Worm (Caenorhabditis elegans) whole organism, mixed stage, embryonic: ENCODE results near the gene ttr-57.

ENCODE experiments used
- M03D4.4 ChIP-seq: sonication (generic microtip); optimal IDR thresholded peaks from 2 replicates; lab custom pipeline; 2017; ENCODE audit warnings: mild to moderate bottlenecking, missing genetic modification characterization, missing compliant biosample characterization
- bed-3 ChIP-seq: fragments of 200-800 bp; sonication (Bioruptor generic); optimal IDR thresholded peaks from 3 replicates; lab custom pipeline; 2018; ENCODE audit warnings: mild to moderate bottlenecking, missing genetic modification characterization, moderate library complexity, missing compliant biosample characterization
- blmp-1 ChIP-seq: fragments of 150-350 bp; optimal IDR thresholded peaks from 2 replicates; lab custom pipeline; 2014; ENCODE audit warnings: missing biosample characterization, missing genetic modification characterization
- ceh-39 ChIP-seq: fragments of 150-350 bp; optimal IDR thresholded peaks from 2 replicates; lab custom pipeline; 2014; ENCODE audit warnings: missing biosample characterization, missing genetic modification characterization
- ceh-43 ChIP-seq: fragments of 200-800 bp; sonication (Bioruptor generic); optimal IDR thresholded peaks from 2 replicates; lab custom pipeline; 2018; ENCODE audit warnings: mild to moderate bottlenecking, missing genetic modification characterization, moderate library complexity, missing compliant biosample characterization
- ceh-83 ChIP-seq: fragments of 200-800 bp; sonication (Bioruptor generic); optimal IDR thresholded peaks from 2 replicates; lab custom pipeline; 2018; ENCODE audit warnings: mild to moderate bottlenecking, missing genetic modification characterization, missing compliant biosample characterization
- ces-1 ChIP-seq: fragments of 150-350 bp; optimal IDR thresholded peaks from 2 replicates; lab custom pipeline; 2014; ENCODE audit warnings: missing biosample characterization, missing genetic modification reagents, missing genetic modification characterization
- cnd-1 ChIP-seq: fragments of 200-800 bp; sonication (Bioruptor generic); optimal IDR thresholded peaks from 2 replicates; lab custom pipeline; 2018; ENCODE audit warnings: mild to moderate bottlenecking, missing genetic modification characterization, missing compliant biosample characterization
- drap-1 ChIP-seq: fragments of 200-800 bp; sonication (Bioruptor generic); optimal IDR thresholded peaks from 3 replicates; lab custom pipeline; 2018; ENCODE audit warnings: mild to moderate bottlenecking, missing genetic modification characterization, missing compliant biosample characterization
- elt-1 ChIP-seq: sonication (generic microtip); optimal IDR thresholded peaks from 2 replicates; lab custom pipeline; 2017; ENCODE audit warnings: missing genetic modification characterization, mild to moderate bottlenecking, missing compliant biosample characterization, antibody characterized with exemption, moderate library complexity, borderline replicate concordance; ENCODE audit not compliant: insufficient read depth
- elt-3 ChIP-seq: fragments of 150-350 bp; optimal IDR thresholded peaks from 2 replicates; lab custom pipeline; 2014; ENCODE audit warnings: missing biosample characterization, missing genetic modification characterization
- flh-1 ChIP-seq: fragments of 200-800 bp; sonication (Bioruptor generic); optimal IDR thresholded peaks from 2 replicates; lab custom pipeline; 2018; ENCODE audit warnings: mild to moderate bottlenecking, missing genetic modification characterization, moderate library complexity, missing compliant biosample characterization
- ham-2 ChIP-seq: fragments of 200-800 bp; sonication (Bioruptor generic); optimal IDR thresholded peaks from 2 replicates; lab custom pipeline; 2018; ENCODE audit warnings: mild to moderate bottlenecking, missing genetic modification characterization, missing compliant biosample characterization
- hlh-1 ChIP-seq: fragments of 150-350 bp; optimal IDR thresholded peaks from 2 replicates; lab custom pipeline; 2014; ENCODE audit warnings: missing biosample characterization, missing genetic modification reagents, missing genetic modification characterization
- lin-13 ChIP-seq: fragments of 150-350 bp; optimal IDR thresholded peaks from 2 replicates; lab custom pipeline; 2014; ENCODE audit warnings: missing biosample characterization, missing genetic modification characterization
- lin-32 ChIP-seq: fragments of 200-800 bp; sonication (Bioruptor generic); optimal IDR thresholded peaks from 2 replicates; lab custom pipeline; 2018; ENCODE audit warnings: mild to moderate bottlenecking, missing genetic modification characterization, missing compliant biosample characterization
- lsy-2 ChIP-seq: fragments of 150-350 bp; optimal IDR thresholded peaks from 2 replicates; lab custom pipeline; 2014; ENCODE audit warnings: missing biosample characterization, missing genetic modification characterization
- mab-5 ChIP-seq: fragments of 150-350 bp; optimal IDR thresholded peaks from 2 replicates; lab custom pipeline; 2014; ENCODE audit warnings: missing biosample characterization, missing genetic modification characterization
- mep-1 ChIP-seq: fragments of 150-350 bp; optimal IDR thresholded peaks from 2 replicates; lab custom pipeline; 2017; ENCODE audit warnings: missing biosample characterization, missing genetic modification reagents, missing genetic modification characterization, inconsistent platforms
- mls-2 ChIP-seq: sonication (generic microtip); optimal IDR thresholded peaks from 2 replicates; lab custom pipeline; 2016; ENCODE audit warnings: mild to moderate bottlenecking, missing genetic modification characterization, moderate library complexity, missing compliant biosample characterization
- nhr-12 ChIP-seq: fragments of 150-350 bp; optimal IDR thresholded peaks from 2 replicates; lab custom pipeline; 2014; ENCODE audit warnings: missing biosample characterization, missing genetic modification characterization
- nhr-237 ChIP-seq: fragments of 150-350 bp; optimal IDR thresholded peaks from 2 replicates; lab custom pipeline; 2014; ENCODE audit warnings: missing biosample characterization, missing genetic modification characterization
- nhr-28 ChIP-seq: fragments of 150-350 bp; optimal IDR thresholded peaks from 2 replicates; lab custom pipeline; 2014; ENCODE audit warnings: missing biosample characterization, missing genetic modification characterization
- nhr-76 ChIP-seq: sonication (generic microtip); optimal IDR thresholded peaks from 2 replicates; lab custom pipeline; 2017; ENCODE audit warnings: missing biosample characterization, missing genetic modification characterization
- pha-4 ChIP-seq: fragments of 150-350 bp; optimal IDR thresholded peaks from 2 replicates; lab custom pipeline; 2018; ENCODE audit warnings: missing biosample characterization, missing genetic modification reagents, missing genetic modification characterization
- sem-2 ChIP-seq: fragments of 200-800 bp; sonication (Bioruptor generic); optimal IDR thresholded peaks from 2 replicates; lab custom pipeline; 2018; ENCODE audit warnings: mild to moderate bottlenecking, missing genetic modification characterization, missing compliant biosample characterization
- snpc-4 ChIP-seq: fragments of 150-350 bp; optimal IDR thresholded peaks from 2 replicates; lab custom pipeline; 2014; ENCODE audit warnings: missing biosample characterization, missing genetic modification characterization
- sptf-1 ChIP-seq: sonication (generic microtip); optimal IDR thresholded peaks from 2 replicates; lab custom pipeline; 2017; ENCODE audit warnings: mild to moderate bottlenecking, missing genetic modification characterization, moderate library complexity, missing compliant biosample characterization
- tbx-8 ChIP-seq: fragments of 200-800 bp; sonication (Bioruptor generic); optimal IDR thresholded peaks from 2 replicates; lab custom pipeline; 2018; ENCODE audit warnings: mild to moderate bottlenecking, missing genetic modification characterization, moderate library complexity, missing compliant biosample characterization
- unc-120 ChIP-seq: sonication (generic microtip); optimal IDR thresholded peaks from 2 replicates; lab custom pipeline; 2017; ENCODE audit warnings: missing genetic modification characterization, missing compliant biosample characterization; ENCODE audit not compliant: poor library complexity, severe bottlenecking
- unc-62 ChIP-seq: fragments of 150-350 bp; optimal IDR thresholded peaks from 2 replicates; lab custom pipeline; 2014; ENCODE audit warnings: missing biosample characterization, missing genetic modification reagents, missing genetic modification characterization
- zip-8 ChIP-seq: fragments of 150-350 bp; optimal IDR thresholded peaks from 2 replicates; lab custom pipeline; 2014; ENCODE audit warnings: missing biosample characterization, missing genetic modification characterization
- ztf-11 ChIP-seq: fragments of 150-350 bp; optimal IDR thresholded peaks from 2 replicates; lab custom pipeline; 2014; ENCODE audit warnings: missing biosample characterization, missing genetic modification characterization

Gene ttr-57

DNA sequence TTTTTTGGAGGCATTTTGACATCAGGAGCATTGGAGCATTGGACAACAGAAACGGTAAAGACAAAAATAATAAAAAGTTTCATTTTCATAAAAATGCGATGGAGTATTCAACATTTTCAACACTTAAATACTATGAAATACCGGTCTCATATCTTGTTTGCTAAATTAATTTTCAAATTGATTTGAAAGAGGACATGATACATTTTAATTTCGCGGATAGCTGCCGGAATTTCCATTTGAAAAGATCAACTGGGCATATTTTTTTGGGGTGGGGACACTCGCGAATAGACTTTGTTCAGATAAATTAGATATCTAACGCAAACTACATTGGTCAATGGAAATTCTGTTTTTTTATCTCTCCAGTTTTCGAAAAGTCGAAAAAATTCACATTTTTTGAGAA, 10.2 kb upstream of the ttr-57 start, which contains the start of gene F26F2.10:
F26F2.10 (minus strand) TSS at position 101 of the 400 bp plus-strand sequence.
- TF ChIP-seq tbx-8 (GFP tag; lab: Kevin White, UChicago): no peak
- TF ChIP-seq M03D4.4 (tag; lab: Kevin White, UChicago): no peak
- no peak for TF ChIP-seq lin-32
- TF ChIP-seq elt-1: no peak
- TF ChIP-seq hlh-1: no peak

DNA sequence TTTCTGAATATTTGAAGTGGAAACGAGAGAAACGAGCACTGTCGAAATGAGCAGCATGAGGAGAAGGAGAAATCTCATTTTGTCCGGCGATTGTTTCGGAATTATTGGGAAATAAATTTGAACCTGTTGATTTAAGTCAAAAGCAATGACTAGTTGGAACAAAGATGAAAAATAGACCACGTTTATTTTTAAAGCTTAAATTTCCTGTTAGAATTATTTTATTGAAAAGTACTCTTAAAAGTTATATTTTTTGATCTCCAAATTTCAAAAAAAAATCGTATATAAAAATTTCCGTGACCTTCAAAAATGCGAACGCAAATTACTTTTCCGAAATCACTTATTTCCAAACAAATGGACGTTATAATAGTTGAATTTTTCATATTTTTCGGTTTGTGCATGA, 9.3 kb upstream of the ttr-57 start, which contains the start of gene F26F2.11:
F26F2.11 (minus strand) TSS at position 101 of the 400 bp plus-strand sequence.
- TF ChIP-seq elt-3 (tag; lab: Kevin White, UChicago) (no peak), lsy-2 (tag; lab: Kevin White, UChicago) (no peak), unc-62 (GFP tag; lab: Kevin White, UChicago) (no peak), nhr-237 (tag; lab: Kevin White, UChicago) (no peak), elt-1 (no peak), mls-2 (tag; lab: Kevin White, UChicago) (no peak), unc-120 (tag; lab: Kevin White, UChicago) (no peak), ceh-83 (GFP tag; lab: Kevin White, UChicago) (no peak), ceh-39 (tag; lab: Kevin White, UChicago) (no peak), nhr-76 (tag; lab: Kevin White, UChicago) (no peak), blmp-1 (tag; lab: Kevin White, UChicago) (no peak), mab-5 (tag; lab: Kevin White, UChicago) (no peak), ztf-11 (no peak), M03D4.4 (tag; lab: Kevin White, UChicago) (no peak), ham-2 (GFP tag; lab: Kevin White, UChicago) (no peak), drap-1 (GFP tag; lab: Kevin White, UChicago) (no peak), sptf-1 (no peak), cnd-1 (tag; lab: Kevin White, UChicago) (no peak), lin-13 (no peak), sem-2 (no peak)

ce11 chrV:20597076-20597475, 7.8 kb upstream of the ttr-57 start, which contains the start of gene F46B3.1:
Gene F46B3.1 (minus strand): TSS chrV:20597176.
- no peak for TF ChIP-seq elt-1
- TF ChIP-seq ceh-43 (GFP tag; lab: Kevin White, UChicago): no peak
- no peak for TF ChIP-seq flh-1 (GFP tag; lab: Kevin White, UChicago)
- TF ChIP-seq ham-2 (GFP tag; lab: Kevin White, UChicago): no peak
- TF ChIP-seq hlh-1: no peak
- no peak for TF ChIP-seq mep-1 (tag; lab: Kevin White, UChicago)
- no peak for TF ChIP-seq nhr-12
- TF ChIP-seq ces-1 (GFP tag; lab: Kevin White, UChicago): no peak
- TF ChIP-seq sem-2: no peak
- TF ChIP-seq ceh-39 (tag; lab: Kevin White, UChicago): no peak
- TF ChIP-seq ztf-11: no peak
- TF ChIP-seq, all 35 proteins: peak for 0

DNA sequence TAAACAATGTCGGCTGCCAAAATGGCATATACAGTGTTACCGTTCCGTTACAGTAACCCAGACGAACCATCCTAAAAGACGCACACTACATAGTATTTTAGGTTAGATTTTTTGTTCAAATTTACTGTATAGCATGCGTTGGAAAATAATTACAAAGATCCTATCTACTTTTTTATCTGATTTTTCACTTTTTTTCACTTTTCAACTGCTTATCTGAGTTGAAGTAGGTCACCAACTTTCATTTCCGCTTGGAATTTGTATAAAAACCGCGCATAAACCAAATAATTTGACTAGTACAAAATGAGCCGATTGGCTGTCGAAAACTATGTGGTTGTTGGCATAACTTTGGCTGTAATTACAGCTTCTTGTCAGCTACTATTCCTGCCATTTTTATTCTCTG, 5.1 kb upstream of the ttr-57 start, which contains the start of gene col-163:
col-163 (plus strand) TSS at position 301 of the 400 bp plus-strand sequence.
- TF ChIP-seq ceh-39 (tag; lab: Kevin White, UChicago) (no peak), lin-32 (no peak), elt-3 (tag; lab: Kevin White, UChicago) (no peak), nhr-76 (tag; lab: Kevin White, UChicago) (no peak), unc-62 (GFP tag; lab: Kevin White, UChicago) (no peak), pha-4 (tag; lab: Kevin White, UChicago) (no peak), mls-2 (tag; lab: Kevin White, UChicago) (no peak), hlh-1 (no peak), elt-1 (no peak), mab-5 (tag; lab: Kevin White, UChicago) (no peak), cnd-1 (tag; lab: Kevin White, UChicago) (no peak), lsy-2 (tag; lab: Kevin White, UChicago) (no peak), lin-13 (no peak), ceh-43 (GFP tag; lab: Kevin White, UChicago) (no peak), nhr-28 (no peak), sptf-1 (no peak)

DNA sequence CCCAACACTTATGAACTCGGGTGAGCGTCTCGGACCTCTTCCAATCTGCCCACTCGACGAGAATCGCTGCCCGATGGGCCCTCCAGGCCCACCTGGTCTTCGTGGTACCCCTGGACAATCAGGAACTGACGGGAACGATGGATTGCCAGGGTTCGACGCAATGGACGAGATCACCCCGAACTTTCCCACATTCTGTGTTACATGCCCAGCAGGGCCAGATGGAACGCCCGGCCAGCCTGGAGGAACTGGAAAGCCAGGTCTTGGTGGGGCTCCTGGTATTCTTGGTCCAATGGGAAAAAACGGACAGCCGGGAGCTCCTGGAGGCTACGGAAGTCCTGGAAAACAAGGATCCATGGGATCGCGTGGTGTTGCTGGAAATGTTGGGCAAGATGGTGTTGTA, 4.2 kb upstream of the ttr-57 start:
- TF ChIP-seq nhr-12: no peak
- TF ChIP-seq elt-3 (tag; lab: Kevin White, UChicago): no peak
- no peak for TF ChIP-seq zip-8 (tag; lab: Kevin White, UChicago)
- no peak for TF ChIP-seq flh-1 (GFP tag; lab: Kevin White, UChicago)
- TF ChIP-seq pha-4 (tag; lab: Kevin White, UChicago): no peak
- TF ChIP-seq mls-2 (tag; lab: Kevin White, UChicago): no peak
- no peak for TF ChIP-seq ceh-39 (tag; lab: Kevin White, UChicago)
- TF ChIP-seq ces-1 (GFP tag; lab: Kevin White, UChicago): no peak
- TF ChIP-seq drap-1 (GFP tag; lab: Kevin White, UChicago): no peak
- TF ChIP-seq sem-2: no peak
- TF ChIP-seq sptf-1: no peak
- no peak for TF ChIP-seq nhr-237 (tag; lab: Kevin White, UChicago)
- no peak for TF ChIP-seq snpc-4 (tag; lab: Kevin White, UChicago)
- no peak for TF ChIP-seq bed-3 (GFP tag; lab: Kevin White, UChicago)
- TF ChIP-seq lin-32: no peak
- TF ChIP-seq ztf-11: no peak
- TF ChIP-seq nhr-76 (tag; lab: Kevin White, UChicago): no peak
- TF ChIP-seq hlh-1: no peak
